Worm (Caenorhabditis elegans) whole organism, L2 larva: ENCODE measurements around the gene spp-24.

Source experiments
- C34F6.9 ChIP-seq: fragments of 150-350 bp; optimal IDR thresholded peaks from 2 replicates; lab custom pipeline; 2014; ENCODE audit warnings: missing biosample characterization, missing genetic modification characterization
- F13H6.1 ChIP-seq: sonication (generic microtip); optimal IDR thresholded peaks from 2 replicates; lab custom pipeline; 2016; ENCODE audit warnings: missing genetic modification characterization, missing compliant biosample characterization
- R02D3.7 ChIP-seq: fragments of 150-350 bp; optimal IDR thresholded peaks from 2 replicates; lab custom pipeline; 2014; ENCODE audit warnings: missing biosample characterization, missing genetic modification characterization
- Y55F3AM.14 ChIP-seq: fragments of 200-800 bp; sonication (Bioruptor generic); optimal IDR thresholded peaks from 2 replicates; lab custom pipeline; 2018; ENCODE audit warnings: mild to moderate bottlenecking, missing genetic modification characterization, missing compliant biosample characterization
- ZK546.5 ChIP-seq: sonication (generic microtip); optimal IDR thresholded peaks from 2 replicates; lab custom pipeline; 2017; ENCODE audit warnings: missing biosample characterization, missing genetic modification characterization
- aly-2 ChIP-seq: fragments of 150-350 bp; optimal IDR thresholded peaks from 2 replicates; lab custom pipeline; 2014; ENCODE audit warnings: missing biosample characterization, missing genetic modification characterization
- blmp-1 ChIP-seq: sonication (generic microtip); optimal IDR thresholded peaks from 2 replicates; lab custom pipeline; 2017; ENCODE audit warnings: missing genetic modification characterization, mild to moderate bottlenecking, missing compliant biosample characterization, antibody characterized with exemption, moderate library complexity; ENCODE audit not compliant: insufficient read depth
- dmd-4 ChIP-seq: sonication (generic microtip); optimal IDR thresholded peaks from 2 replicates; lab custom pipeline; 2017; ENCODE audit warnings: missing biosample characterization, missing genetic modification characterization
- elt-1 ChIP-seq: fragments of 150-350 bp; optimal IDR thresholded peaks from 2 replicates; lab custom pipeline; 2014; ENCODE audit warnings: missing biosample characterization, missing genetic modification characterization
- fos-1 ChIP-seq: fragments of 150-350 bp; optimal IDR thresholded peaks from 2 replicates; lab custom pipeline; 2014; ENCODE audit warnings: missing biosample characterization, missing genetic modification characterization
- lin-39 ChIP-seq: fragments of 150-350 bp; optimal IDR thresholded peaks from 2 replicates; lab custom pipeline; 2014; ENCODE audit warnings: missing biosample characterization, missing genetic modification reagents, missing genetic modification characterization
- lsy-2 ChIP-seq, 2 experiments: fragments of 150-350 bp in 1 of 2; sonication (generic microtip) in 1 of 2; optimal IDR thresholded peaks; 2 replicates each; lab custom pipeline; 2014 to 2017; ENCODE audit warnings: missing biosample characterization in 2 of 2, missing genetic modification characterization in 2 of 2
- mbf-1 ChIP-seq: sonication (generic microtip); optimal IDR thresholded peaks from 2 replicates; lab custom pipeline; 2017; ENCODE audit warnings: missing biosample characterization, missing genetic modification characterization
- mdl-1 ChIP-seq, 2 experiments: fragments of 150-350 bp in 1 of 2; sonication (generic microtip) in 1 of 2; optimal IDR thresholded peaks; 2 replicates each; lab custom pipeline; 2017; ENCODE audit warnings: missing biosample characterization in 2 of 2, missing genetic modification characterization in 2 of 2
- nhr-11 ChIP-seq: fragments of 150-350 bp; optimal IDR thresholded peaks from 2 replicates; lab custom pipeline; 2014; ENCODE audit warnings: missing biosample characterization, missing genetic modification characterization
- nhr-12 ChIP-seq: fragments of 150-350 bp; optimal IDR thresholded peaks from 2 replicates; lab custom pipeline; 2014; ENCODE audit warnings: missing biosample characterization, missing genetic modification characterization
- nhr-129 ChIP-seq: fragments of 150-350 bp; optimal IDR thresholded peaks from 2 replicates; lab custom pipeline; 2014; ENCODE audit warnings: missing biosample characterization, missing genetic modification characterization
- nhr-21 ChIP-seq: fragments of 150-350 bp; optimal IDR thresholded peaks from 2 replicates; lab custom pipeline; 2014; ENCODE audit warnings: missing biosample characterization, missing genetic modification characterization
- nhr-23 ChIP-seq: fragments of 150-350 bp; optimal IDR thresholded peaks from 2 replicates; lab custom pipeline; 2014; ENCODE audit warnings: missing biosample characterization, missing genetic modification reagents, missing genetic modification characterization
- nhr-25 ChIP-seq: fragments of 150-350 bp; sonication (generic microtip); optimal IDR thresholded peaks from 3 replicates; lab custom pipeline; 2014; ENCODE audit warnings: missing biosample characterization, missing genetic modification characterization
- nhr-6 ChIP-seq: fragments of 150-350 bp; optimal IDR thresholded peaks from 2 replicates; lab custom pipeline; 2014; ENCODE audit warnings: missing biosample characterization, missing genetic modification characterization
- nhr-77 ChIP-seq: fragments of 150-350 bp; optimal IDR thresholded peaks from 2 replicates; lab custom pipeline; 2014; ENCODE audit warnings: missing biosample characterization, missing genetic modification characterization
- peb-1 ChIP-seq: fragments of 150-350 bp; optimal IDR thresholded peaks from 2 replicates; lab custom pipeline; 2014; ENCODE audit warnings: missing biosample characterization, missing genetic modification characterization
- sem-4 ChIP-seq: fragments of 150-350 bp; optimal IDR thresholded peaks from 2 replicates; lab custom pipeline; 2014; ENCODE audit warnings: missing biosample characterization, missing genetic modification reagents, missing genetic modification characterization
- sma-3 ChIP-seq: sonication (generic microtip); optimal IDR thresholded peaks from 2 replicates; lab custom pipeline; 2016; ENCODE audit warnings: missing genetic modification reagents, missing genetic modification characterization, missing compliant biosample characterization
- sma-9 ChIP-seq, 2 experiments: fragments of 150-350 bp in 1 of 2; sonication (generic microtip) in 1 of 2; optimal IDR thresholded peaks; 2 replicates each; lab custom pipeline; 2014 to 2016; ENCODE audit warnings: missing genetic modification characterization in 2 of 2, mild to moderate bottlenecking in 1 of 2, missing biosample characterization in 1 of 2, missing compliant biosample characterization in 1 of 2, missing genetic modification reagents in 1 of 2, moderate library complexity in 1 of 2
- snpc-4 ChIP-seq: fragments of 150-350 bp; optimal IDR thresholded peaks from 2 replicates; lab custom pipeline; 2014; ENCODE audit warnings: missing biosample characterization, missing genetic modification characterization
- unc-39 ChIP-seq: fragments of 150-350 bp; optimal IDR thresholded peaks from 2 replicates; lab custom pipeline; 2014; ENCODE audit warnings: missing biosample characterization, missing genetic modification characterization
- unc-55 ChIP-seq: fragments of 150-350 bp; sonication (generic microtip); optimal IDR thresholded peaks from 3 replicates; lab custom pipeline; 2014; ENCODE audit warnings: missing biosample characterization, missing genetic modification reagents, missing genetic modification characterization
- zag-1 ChIP-seq: fragments of 150-350 bp; optimal IDR thresholded peaks from 2 replicates; lab custom pipeline; 2014; ENCODE audit warnings: missing biosample characterization, missing genetic modification characterization
- ztf-1 ChIP-seq: fragments of 200-800 bp; sonication (Bioruptor generic); conservative IDR thresholded peaks from 2 replicates; pipeline ENCODE4 v1.3.6; 2022; ENCODE audit warnings: missing genetic modification characterization, missing compliant biosample characterization
- ztf-11 ChIP-seq: sonication (generic microtip); optimal IDR thresholded peaks from 2 replicates; lab custom pipeline; 2017; ENCODE audit warnings: missing biosample characterization, missing genetic modification characterization

spp-24 gene

DNA sequence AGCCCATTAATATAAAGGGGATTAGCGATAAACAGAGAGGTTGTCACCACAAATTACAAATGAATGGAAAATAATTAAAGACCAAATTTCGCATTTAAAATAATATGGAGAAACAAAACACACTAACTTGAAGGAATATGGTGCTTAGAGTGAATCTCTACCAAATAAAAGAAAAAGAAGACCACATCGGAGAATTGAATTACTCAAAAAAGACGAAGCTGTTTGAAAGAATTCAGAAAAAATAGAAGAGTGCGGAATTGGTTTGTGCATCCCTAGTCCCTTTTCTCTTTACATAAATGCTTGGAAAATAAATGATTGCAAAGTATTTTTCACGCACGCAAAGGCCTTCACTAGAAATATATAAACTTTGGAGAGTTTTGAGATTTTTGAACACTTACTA is 34.6 kb upstream of the spp-24 start:
- TF ChIP-seq sma-9 (GFP tag; optimal IDR thresholded peaks at IDR 0.05; lab: Kevin White, UChicago) (no peak), sma-9 (tag; optimal IDR thresholded peaks at IDR 0.05; lab: Kevin White, UChicago) (no peak), blmp-1 (tag; lab: Kevin White, UChicago) (no peak), unc-39 (tag; lab: Kevin White, UChicago) (no peak), sem-4 (tag; lab: Kevin White, UChicago) (no peak), nhr-25 (no peak), unc-55 (GFP tag; lab: Kevin White, UChicago) (no peak), mdl-1 (tag; optimal IDR thresholded peaks at IDR 0.05; lab: Kevin White, UChicago) (no peak), F13H6.1 (tag; lab: Kevin White, UChicago) (no peak), fos-1 (tag; lab: Kevin White, UChicago) (no peak), nhr-21 (no peak), nhr-23 (tag; lab: Kevin White, UChicago) (no peak)

DNA sequence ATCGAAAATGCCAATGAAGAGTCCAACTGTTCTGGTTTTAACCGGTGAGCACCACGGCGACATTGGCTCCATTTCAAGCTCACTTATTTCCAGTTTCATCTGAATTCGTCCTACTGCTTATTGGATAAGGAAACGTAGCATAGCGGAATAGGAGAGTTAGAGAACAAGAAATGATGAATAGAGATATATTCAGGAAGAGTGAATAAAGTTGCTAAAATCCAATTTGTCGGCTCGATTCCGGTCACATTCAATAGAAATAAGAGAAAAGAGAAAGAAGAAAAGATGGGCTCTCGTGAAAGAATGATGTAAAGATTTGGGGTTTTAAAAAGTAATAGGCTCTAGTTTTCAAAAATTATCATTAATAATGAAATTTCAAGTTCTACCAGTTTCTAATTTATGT is 34.0 kb upstream of the spp-24 start:
- TF ChIP-seq mbf-1 = no peak
- peak; percentile 6 for TF ChIP-seq F13H6.1 (tag; lab: Kevin White, UChicago)
- TF ChIP-seq, all 48 proteins: peak for 1

DNA sequence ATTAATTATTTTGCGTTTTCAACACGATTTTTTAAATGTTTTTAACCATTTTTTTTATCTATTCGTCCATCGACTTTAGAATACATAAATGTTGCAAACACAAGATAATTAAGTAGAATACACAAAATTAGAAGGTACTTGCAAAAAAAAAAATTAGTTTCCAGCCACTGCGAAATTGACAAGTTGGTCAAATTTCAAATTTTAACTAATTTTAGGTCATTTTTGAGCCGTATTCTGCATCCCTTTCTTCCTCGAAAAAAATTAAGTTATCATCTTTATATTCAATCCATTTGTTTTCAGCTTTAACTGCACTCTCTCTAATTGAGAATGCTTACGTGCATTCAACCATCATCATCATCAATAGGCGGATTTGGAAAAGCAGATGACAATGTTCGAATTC is 30.0 kb upstream of the spp-24 start, which contains the start of gene egl-26:
TSS of gene egl-26 (plus strand) at position 301 of the 400 bp plus-strand sequence.
- TF ChIP-seq mdl-1 (tag; optimal IDR thresholded peaks at IDR 0.05; lab: Kevin White, UChicago) (no peak), R02D3.7 (tag; lab: Kevin White, UChicago) (no peak), ZK546.5 (tag; lab: Kevin White, UChicago) (no peak), elt-1 (tag; lab: Kevin White, UChicago) (no peak), nhr-21 (no peak), nhr-12 (tag; lab: Kevin White, UChicago) (no peak), nhr-77 (no peak), dmd-4 (tag; lab: Kevin White, UChicago) (no peak), nhr-129 (no peak), unc-55 (GFP tag; lab: Kevin White, UChicago) (no peak), aly-2 (tag; lab: Kevin White, UChicago) (no peak)

DNA sequence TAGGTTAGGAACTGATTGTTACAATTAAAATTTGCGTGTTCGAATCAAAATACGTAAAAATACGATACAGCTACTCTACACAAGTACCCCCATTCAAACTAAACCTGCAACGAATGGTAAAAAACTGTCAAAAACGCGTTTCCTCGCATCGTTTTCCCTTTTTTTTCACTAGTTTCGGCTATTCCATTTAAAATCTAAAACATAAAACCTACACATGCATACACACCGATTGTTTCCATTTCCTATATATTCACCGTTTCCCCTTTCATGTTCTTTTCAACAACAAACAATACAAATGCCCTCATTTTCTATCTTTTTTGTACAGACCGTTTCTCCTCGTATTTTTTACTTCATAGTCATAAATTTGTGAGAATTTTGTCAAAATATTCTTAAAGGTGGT is 29.4 kb upstream of the spp-24 start:
- TF ChIP-seq fos-1 (tag; lab: Kevin White, UChicago) (no peak), nhr-6 (tag; lab: Kevin White, UChicago) (no peak), unc-55 (GFP tag; lab: Kevin White, UChicago) (no peak), nhr-25 (no peak), nhr-129 (no peak), ztf-11 (tag; lab: Kevin White, UChicago) (no peak), zag-1 (tag; lab: Kevin White, UChicago) (no peak), blmp-1 (tag; lab: Kevin White, UChicago) (no peak), nhr-11 (tag; lab: Kevin White, UChicago) (no peak)

DNA sequence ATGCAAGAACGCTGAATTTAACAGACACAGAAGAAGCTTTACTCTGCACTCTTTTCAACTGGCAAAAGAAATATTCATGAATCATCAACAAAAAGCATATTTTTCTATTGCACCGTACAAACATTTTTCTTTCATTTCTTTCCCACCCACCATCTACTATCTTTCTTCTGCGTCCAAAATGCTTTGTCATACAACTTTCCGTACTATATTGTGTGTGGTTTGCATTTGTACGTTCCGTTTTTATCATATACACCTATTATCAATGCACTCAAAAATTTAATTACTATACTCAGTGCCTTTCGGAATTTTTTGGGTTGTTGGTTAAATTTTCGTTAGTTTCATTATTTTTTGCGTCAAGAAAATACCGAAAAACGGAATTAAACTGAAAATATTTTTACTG is 28.3 kb upstream of the spp-24 start:
- TF ChIP-seq fos-1 (tag; lab: Kevin White, UChicago) (peak; percentile 91), snpc-4 (tag; lab: Kevin White, UChicago) (no peak)

DNA sequence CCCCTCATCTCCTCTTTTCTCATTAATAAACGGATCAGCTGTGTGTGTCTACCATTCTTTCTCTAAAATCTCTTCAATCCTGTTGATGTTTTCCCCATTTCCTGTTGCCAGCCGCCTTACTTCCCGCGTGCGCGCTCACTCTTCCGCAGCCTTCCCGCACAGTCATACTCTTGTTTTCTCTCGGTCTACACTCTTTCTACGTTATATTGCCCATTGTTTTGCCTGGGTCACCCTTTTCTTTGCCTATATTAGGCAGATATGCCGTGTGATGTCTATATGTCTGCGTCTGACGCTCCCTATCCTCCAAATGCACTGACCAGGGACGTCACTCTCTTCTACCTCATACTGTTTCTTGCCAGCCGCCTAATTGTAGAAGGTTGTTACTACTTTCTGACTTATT is 27.0 kb upstream of the spp-24 start:
- TF ChIP-seq mdl-1 (tag; optimal IDR thresholded peaks at IDR 0.05; lab: Kevin White, UChicago) (peak in 1 of 2 experiments; percentile 29), nhr-21 (peak; percentile 67), lin-39 (tag; lab: Kevin White, UChicago) (no peak), peb-1 (peak; percentile 95), fos-1 (tag; lab: Kevin White, UChicago) (peak; percentile 78), Y55F3AM.14 (GFP tag; lab: Kevin White, UChicago) (peak; percentile 23), sem-4 (tag; lab: Kevin White, UChicago) (peak; percentile 68), F13H6.1 (tag; lab: Kevin White, UChicago) (peak; percentile 41), unc-55 (GFP tag; lab: Kevin White, UChicago) (no peak), ztf-1 (GFP tag; lab: Robert Waterston, UW) (no peak), sma-3 (GFP tag; lab: Kevin White, UChicago) (peak; percentile 71), C34F6.9 (tag; lab: Kevin White, UChicago) (peak; percentile 29), lsy-2 (tag; optimal IDR thresholded peaks at IDR 0.05; lab: Kevin White, UChicago) (peak in 1 of 2 experiments; percentile 40), blmp-1 (tag; lab: Kevin White, UChicago) (peak; percentile 63), ZK546.5 (tag; lab: Kevin White, UChicago) (no peak), nhr-25 (peak; percentile 73), mbf-1 (no peak)
